Fruit fly (Drosophila melanogaster) whole organism, embryonic: Measurements from ENCODE around the gene Dbp73D.
A peak's percentile ranks its signal among the peaks of the same experiment; 100 is the strongest.

Experiments
- C15 ChIP-seq: fragments of 200-800 bp; sonication (Bioruptor generic); IDR thresholded peaks from 3 replicates; pipeline ENCODE4 v1.3.6; 2022; ENCODE audit warnings: missing biosample characterization, missing genetic modification characterization
- CG12155 ChIP-seq: fragments of 200-800 bp; sonication (Bioruptor generic); optimal IDR thresholded peaks from 3 replicates; lab custom pipeline; 2016; ENCODE audit warnings: missing biosample characterization, missing genetic modification characterization
- CG12299 ChIP-seq: fragments of 200-800 bp; sonication (Bioruptor generic); optimal IDR thresholded peaks from 2 replicates; lab custom pipeline; 2018; ENCODE audit warnings: missing biosample characterization, mild to moderate bottlenecking, missing genetic modification characterization
- CG18599 ChIP-seq: fragments of 200-800 bp; sonication (Bioruptor generic); optimal IDR thresholded peaks from 3 replicates; lab custom pipeline; 2017; ENCODE audit warnings: missing biosample characterization, missing genetic modification characterization, mild to moderate bottlenecking, moderate library complexity, missing genetic modification reagents
- CG18619 ChIP-seq: fragments of 200-800 bp; sonication (Bioruptor generic); optimal IDR thresholded peaks from 3 replicates; lab custom pipeline; 2017; ENCODE audit warnings: missing biosample characterization, mild to moderate bottlenecking, missing genetic modification characterization
- CG31224 ChIP-seq: fragments of 200-800 bp; sonication (Bioruptor generic); IDR thresholded peaks from 2 replicates; pipeline ENCODE4 v1.3.6; 2022; ENCODE audit warnings: missing biosample characterization, missing genetic modification characterization
- CG34376 ChIP-seq: fragments of 200-800 bp; sonication (Bioruptor generic); optimal IDR thresholded peaks from 2 replicates; lab custom pipeline; 2018; ENCODE audit warnings: missing biosample characterization, mild to moderate bottlenecking, missing genetic modification characterization
- CTCF ChIP-seq: fragments of 200-800 bp; sonication (Bioruptor generic); optimal IDR thresholded peaks from 2 replicates; lab custom pipeline; 2017; ENCODE audit warnings: missing biosample characterization, mild to moderate bottlenecking, missing genetic modification characterization, moderate library complexity
- D19B ChIP-seq: fragments of 200-800 bp; sonication (Bioruptor generic); optimal IDR thresholded peaks from 2 replicates; lab custom pipeline; 2017; ENCODE audit warnings: missing biosample characterization, mild to moderate bottlenecking, missing genetic modification characterization
- Dad ChIP-seq: fragments of 200-800 bp; sonication (Bioruptor generic); optimal IDR thresholded peaks from 3 replicates; lab custom pipeline; 2016; ENCODE audit warnings: missing biosample characterization, missing genetic modification characterization
- Dek ChIP-seq: fragments of 200-800 bp; sonication (Bioruptor generic); optimal IDR thresholded peaks from 3 replicates; lab custom pipeline; 2019; ENCODE audit warnings: missing biosample characterization, mild to moderate bottlenecking, missing genetic modification characterization, moderate library complexity
- Ets65A ChIP-seq: fragments of 200-800 bp; sonication (Bioruptor generic); peaks from one replicate; lab custom pipeline; 2016; ENCODE audit warnings: missing biosample characterization, missing genetic modification characterization
- HLHmδ ChIP-seq: fragments of 200-800 bp; sonication (Bioruptor generic); optimal IDR thresholded peaks from 2 replicates; lab custom pipeline; 2018; ENCODE audit warnings: missing biosample characterization, mild to moderate bottlenecking, missing genetic modification characterization, moderate library complexity
- Lhr ChIP-seq: fragments of 200-800 bp; sonication (Bioruptor generic); optimal IDR thresholded peaks from 3 replicates; lab custom pipeline; 2017; ENCODE audit warnings: mild to moderate bottlenecking, missing biosample characterization, missing genetic modification reagents, missing genetic modification characterization
- Lpt ChIP-seq: fragments of >200 bp; optimal IDR thresholded peaks from 2 replicates; lab custom pipeline; 2018; ENCODE audit warnings: missing biosample characterization, missing genetic modification characterization
- Sin3A ChIP-seq: fragments of >200 bp; optimal IDR thresholded peaks from 2 replicates; lab custom pipeline; 2018
- Vsx1 ChIP-seq: fragments of 200-800 bp; sonication (Bioruptor generic); optimal IDR thresholded peaks from 2 replicates; lab custom pipeline; 2017; ENCODE audit warnings: missing biosample characterization, mild to moderate bottlenecking, missing genetic modification characterization, missing genetic modification reagents
- ase ChIP-seq: fragments of 200-800 bp; sonication (Bioruptor generic); IDR thresholded peaks from 3 replicates; pipeline ENCODE4 v1.3.6; 2022; ENCODE audit warnings: missing biosample characterization, missing genetic modification characterization
- bsh ChIP-seq, 2 experiments: fragments of 200-800 bp; sonication (Bioruptor generic); optimal IDR thresholded peaks; 2 replicates each; lab custom pipeline; 2017 to 2018; ENCODE audit warnings: mild to moderate bottlenecking in 2 of 2, missing biosample characterization in 2 of 2, missing genetic modification characterization in 2 of 2, moderate library complexity in 1 of 2
- dati ChIP-seq: fragments of 200-800 bp; sonication (Bioruptor generic); IDR thresholded peaks from 2 replicates; pipeline ENCODE4 v1.3.6; 2022; ENCODE audit warnings: missing biosample characterization, missing genetic modification characterization
- dimm ChIP-seq: fragments of 200-800 bp; sonication (Bioruptor generic); IDR thresholded peaks from 2 replicates; pipeline ENCODE4 v1.3.6; 2022; ENCODE audit warnings: missing biosample characterization, missing genetic modification characterization
- disco-r ChIP-seq: fragments of 200-800 bp; sonication (Bioruptor generic); optimal IDR thresholded peaks from 2 replicates; lab custom pipeline; 2016; ENCODE audit warnings: missing biosample characterization, missing genetic modification characterization
- dmrt99B ChIP-seq: fragments of 200-800 bp; sonication (Bioruptor generic); optimal IDR thresholded peaks from 2 replicates; lab custom pipeline; 2018; ENCODE audit warnings: missing biosample characterization, mild to moderate bottlenecking, missing genetic modification characterization, moderate library complexity
- esg ChIP-seq: fragments of 200-800 bp; sonication (Bioruptor generic); conservative IDR thresholded peaks from 2 replicates; pipeline ENCODE4 v1.3.6; 2022; ENCODE audit warnings: missing biosample characterization, missing genetic modification characterization
- eve ChIP-seq, 2 experiments: fragments of >200 bp; optimal IDR thresholded peaks; 2 replicates each; lab custom pipeline; 2017; ENCODE audit warnings: missing biosample characterization in 2 of 2, missing genetic modification characterization in 2 of 2
- gem ChIP-seq: fragments of 200-800 bp; sonication (Bioruptor generic); optimal IDR thresholded peaks from 2 replicates; lab custom pipeline; 2019; ENCODE audit warnings: missing biosample characterization, mild to moderate bottlenecking, missing genetic modification characterization, moderate library complexity
- kni ChIP-seq: fragments of 200-800 bp; sonication (Bioruptor generic); optimal IDR thresholded peaks from 3 replicates; lab custom pipeline; 2017; ENCODE audit warnings: mild to moderate bottlenecking, missing biosample characterization, missing genetic modification reagents, missing genetic modification characterization
- knrl ChIP-seq: fragments of 200-800 bp; sonication (Bioruptor generic); IDR thresholded peaks from 3 replicates; pipeline ENCODE4 v1.3.6; 2022; ENCODE audit warnings: missing biosample characterization, missing genetic modification characterization; ENCODE audit not compliant: partially characterized antibody
- lola ChIP-seq, 3 experiments: fragments of >200 bp in 2 of 3; fragments of 200-800 bp in 1 of 3; sonication (Bioruptor generic) in 1 of 3; optimal IDR thresholded peaks; 2 replicates each; lab custom pipeline; 2017 to 2019; ENCODE audit warnings: missing biosample characterization in 3 of 3, missing genetic modification characterization in 3 of 3, mild to moderate bottlenecking in 1 of 3, moderate library complexity in 1 of 3
- mld ChIP-seq: fragments of 200-800 bp; sonication (Bioruptor generic); IDR thresholded peaks from 3 replicates; pipeline ENCODE4 v1.3.6; 2022; ENCODE audit warnings: missing biosample characterization, missing genetic modification characterization; ENCODE audit not compliant: partially characterized antibody
- oc ChIP-seq: fragments of 200-800 bp; sonication (Bioruptor generic); optimal IDR thresholded peaks from 2 replicates; lab custom pipeline; 2018; ENCODE audit warnings: missing biosample characterization, mild to moderate bottlenecking, missing genetic modification characterization, moderate library complexity
- otp ChIP-seq: fragments of 200-800 bp; sonication (Bioruptor generic); IDR thresholded peaks from 3 replicates; pipeline ENCODE4, ENCODE4 v1.3.6; 2022; ENCODE audit warnings: missing biosample characterization, missing genetic modification characterization
- pfk ChIP-seq: fragments of 200-800 bp; sonication (Bioruptor generic); optimal IDR thresholded peaks from 2 replicates; lab custom pipeline; 2018; ENCODE audit warnings: missing biosample characterization, mild to moderate bottlenecking, missing genetic modification characterization, moderate library complexity
- phol ChIP-seq: fragments of 200-800 bp; sonication (Bioruptor generic); optimal IDR thresholded peaks from 3 replicates; lab custom pipeline; 2018; ENCODE audit warnings: missing biosample characterization, mild to moderate bottlenecking, missing genetic modification characterization, moderate library complexity
- pita ChIP-seq: fragments of 200-800 bp; sonication (Bioruptor generic); optimal IDR thresholded peaks from 2 replicates; lab custom pipeline; 2017; ENCODE audit warnings: missing biosample characterization, mild to moderate bottlenecking, missing genetic modification characterization
- sens ChIP-seq: fragments of 200-800 bp; sonication (Bioruptor generic); peaks from one replicate; lab custom pipeline; 2016; ENCODE audit warnings: missing biosample characterization, missing genetic modification characterization
- stwl ChIP-seq: fragments of 200-800 bp; sonication (Bioruptor generic); optimal IDR thresholded peaks from 3 replicates; lab custom pipeline; 2018; ENCODE audit warnings: missing biosample characterization, mild to moderate bottlenecking, missing genetic modification characterization, moderate library complexity
- usp ChIP-seq: fragments of >200 bp; optimal IDR thresholded peaks from 2 replicates; lab custom pipeline; 2017; ENCODE audit warnings: missing biosample characterization, missing genetic modification characterization
- wdn ChIP-seq: fragments of 200-800 bp; sonication (Bioruptor generic); IDR thresholded peaks from 2 replicates; pipeline ENCODE4 v1.3.6; 2022; ENCODE audit warnings: missing biosample characterization, missing genetic modification characterization

Gene Dbp73D

dm6 chr3L:16743906-16744704, 13.5 kb upstream of the Dbp73D start (continued):
- peak; percentile 94 for TF ChIP-seq sens (GFP tag; lab: Kevin White, UChicago)
- no peak for TF ChIP-seq Lpt (GFP tag; lab: Kevin White, UChicago)
- TF ChIP-seq disco-r, result no peak
- peak; percentile 56 for TF ChIP-seq HLHmδ (GFP tag; lab: Kevin White, UChicago)
- peak; percentile 26 for TF ChIP-seq gem
- no peak for TF ChIP-seq Lhr (GFP tag; lab: Kevin White, UChicago)
- TF ChIP-seq bsh (GFP tag; optimal IDR thresholded peaks at IDR 0.05; lab: Kevin White, UChicago), result peak in 1 of 2 experiments; percentile 19
- TF ChIP-seq dmrt99B (tag; lab: Kevin White, UChicago), result peak; percentile 29
- peak; percentile 4 for TF ChIP-seq oc
- no peak for TF ChIP-seq Dad (GFP tag; lab: Kevin White, UChicago)
- TF ChIP-seq phol (tag; lab: Kevin White, UChicago), result peak; percentile 61
- TF ChIP-seq pfk (GFP tag; lab: Kevin White, UChicago), result no peak

dm6 chr3L:16741660-16742059, 11.0 kb upstream of the Dbp73D start:
- TF ChIP-seq pita (GFP tag; lab: Kevin White, UChicago), result peak; percentile 51
- peak; percentile 41 for TF ChIP-seq stwl (tag; lab: Kevin White, UChicago)
- no peak for TF ChIP-seq CG31224 (GFP tag; lab: Robert Waterston, UW)
- no peak for TF ChIP-seq usp (GFP tag; lab: Kevin White, UChicago)
- peak; percentile 54 for TF ChIP-seq CTCF
- TF ChIP-seq, all 482 proteins: peak for 3

DNA sequence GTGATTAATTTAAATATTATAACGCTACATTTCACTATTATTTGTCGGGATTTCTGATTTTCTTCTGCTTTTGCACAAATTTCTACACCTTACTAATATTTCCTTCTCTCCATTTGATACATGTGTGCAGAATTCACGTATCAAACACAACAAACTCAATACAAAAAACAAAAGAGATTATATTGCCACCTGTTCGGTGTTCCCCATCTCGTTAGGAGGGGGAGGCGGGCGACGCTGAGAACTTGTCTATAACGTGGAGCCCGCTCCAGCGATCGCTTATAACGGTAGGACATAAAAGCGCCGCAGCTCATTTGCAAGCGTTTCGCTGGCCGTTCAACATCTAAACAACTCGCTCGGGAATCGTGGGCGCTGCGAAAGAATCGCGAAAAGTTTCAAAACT, 2.6 kb upstream of the Dbp73D start, which contains the start of gene CG9701:
Gene CG9701 (plus strand): TSS at position 301 of the 400 bp plus-strand sequence.
- TF ChIP-seq ase (GFP tag; lab: Robert Waterston, UW) (no peak), mld (GFP tag; lab: Robert Waterston, UW) (no peak), esg (GFP tag; lab: Robert Waterston, UW) (no peak)

- no peak for TF ChIP-seq Dek (tag; lab: Kevin White, UChicago)
- peak; percentile 76 for TF ChIP-seq D19B
- TF ChIP-seq, all 482 proteins: peak for 1
These were observed 2.5 kb downstream of the Dbp73D start, which contains the start of gene PGRP-SB1 for dm6 chr3L:16727939-16728635. Gene PGRP-SB1 (minus strand): TSS chr3L:16727989.

- no peak for TF ChIP-seq gem
- TF ChIP-seq Ets65A (GFP tag; lab: Kevin White, UChicago), result peak; percentile 8
These were observed 4.5 kb downstream of the Dbp73D start, which contains the start of the genes CG13026 and PGRP-SB2 for dm6 chr3L:16726069-16726591. Gene CG13026 (minus strand): TSS chr3L:16726169. Gene PGRP-SB2 (plus strand): TSS chr3L:16726541.

DNA sequence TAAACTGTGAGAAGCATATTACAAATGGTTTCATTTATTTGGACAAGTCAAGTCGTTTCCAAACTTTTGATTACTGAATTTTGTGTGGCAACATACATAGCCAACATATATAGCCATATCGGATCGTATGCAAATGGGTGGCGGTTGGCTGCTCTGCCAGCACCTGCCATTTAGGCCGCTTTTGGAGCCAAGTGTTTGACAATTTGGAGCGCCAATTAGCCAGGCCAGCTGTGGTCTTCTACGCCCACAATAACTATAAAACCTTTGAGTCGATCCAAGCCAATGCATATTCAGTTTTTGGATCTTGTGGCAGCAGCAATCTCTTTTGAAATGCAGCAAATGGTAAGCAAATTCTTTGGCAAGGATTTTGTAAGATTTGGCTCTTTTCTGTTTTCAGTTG, 6.1 kb downstream of the Dbp73D start, which contains the start of gene CG13031:
Gene CG13031 (plus strand): TSS at position 301 of the 400 bp plus-strand sequence.
- no peak for TF ChIP-seq CG12155 (GFP tag; lab: Kevin White, UChicago)
- TF ChIP-seq knrl, result no peak
- no peak for TF ChIP-seq kni (GFP tag; lab: Kevin White, UChicago)
- no peak for TF ChIP-seq dimm (GFP tag; lab: Robert Waterston, UW)
- no peak for TF ChIP-seq wdn (GFP tag; lab: Robert Waterston, UW)
- TF ChIP-seq C15 (GFP tag; lab: Robert Waterston, UW), result no peak
- TF ChIP-seq CG12299 (tag; lab: Kevin White, UChicago), result no peak
- no peak for TF ChIP-seq Vsx1
- no peak for TF ChIP-seq Lpt (GFP tag; lab: Kevin White, UChicago)
- TF ChIP-seq CG18619 (GFP tag; lab: Kevin White, UChicago), result no peak
- TF ChIP-seq otp (GFP tag; lab: Robert Waterston, UW), result no peak
- TF ChIP-seq lola (GFP tag; optimal IDR thresholded peaks at IDR 0.05; lab: Kevin White, UChicago), result no peak
- no peak for TF ChIP-seq CG18599 (GFP tag; lab: Kevin White, UChicago)
- TF ChIP-seq eve (GFP tag; optimal IDR thresholded peaks at IDR 0.05; lab: Kevin White, UChicago), result no peak
- no peak for TF ChIP-seq Sin3A (lab: Kevin White, UChicago)
- TF ChIP-seq CG34376 (GFP tag; lab: Kevin White, UChicago), result no peak
- no peak for TF ChIP-seq dati (GFP tag; lab: Robert Waterston, UW)
